Fruit fly (Drosophila melanogaster) whole organism, embryonic: ENCODE measurements around the gene scu.

Source experiments
- Adf1 ChIP-seq: fragments of 200-800 bp; sonication (Bioruptor generic); IDR thresholded peaks from 2 replicates; pipeline ENCODE4 v1.3.6; 2022; ENCODE audit warnings: missing biosample characterization, missing genetic modification characterization
- B-H1 ChIP-seq: fragments of 200-800 bp; sonication (Bioruptor generic); IDR thresholded peaks from 3 replicates; pipeline ENCODE4 v1.3.6; 2022; ENCODE audit warnings: missing biosample characterization, missing genetic modification characterization
- C15 ChIP-seq: fragments of 200-800 bp; sonication (Bioruptor generic); IDR thresholded peaks from 3 replicates; pipeline ENCODE4 v1.3.6; 2022; ENCODE audit warnings: missing biosample characterization, missing genetic modification characterization
- CG10209 ChIP-seq: fragments of 200-800 bp; sonication (Bioruptor generic); optimal IDR thresholded peaks from 3 replicates; lab custom pipeline; 2017; ENCODE audit warnings: missing biosample characterization, mild to moderate bottlenecking, missing genetic modification characterization, missing genetic modification reagents
- CG11456 ChIP-seq: fragments of 200-800 bp; sonication (Bioruptor generic); IDR thresholded peaks from 3 replicates; pipeline ENCODE4 v1.3.6; 2022; ENCODE audit warnings: missing biosample characterization, missing genetic modification characterization
- CG11695 ChIP-seq: fragments of 200-800 bp; sonication (Bioruptor generic); IDR thresholded peaks from 3 replicates; pipeline ENCODE4 v1.3.6; 2022; ENCODE audit warnings: missing biosample characterization, missing genetic modification characterization
- CG1233 ChIP-seq: fragments of 200-800 bp; sonication (Bioruptor generic); optimal IDR thresholded peaks from 4 replicates; lab custom pipeline; 2018; ENCODE audit warnings: missing biosample characterization, mild to moderate bottlenecking, missing genetic modification characterization
- CG12769 ChIP-seq: fragments of 200-800 bp; sonication (Bioruptor generic); optimal IDR thresholded peaks from 2 replicates; lab custom pipeline; 2019; ENCODE audit warnings: missing biosample characterization, mild to moderate bottlenecking, missing genetic modification characterization, moderate library complexity
- CG12942 ChIP-seq: fragments of 200-800 bp; sonication (Bioruptor generic); optimal IDR thresholded peaks from 3 replicates; lab custom pipeline; 2016; ENCODE audit warnings: missing biosample characterization, missing genetic modification characterization
- CG15011 ChIP-seq: fragments of 200-800 bp; sonication (Bioruptor generic); optimal IDR thresholded peaks from 3 replicates; lab custom pipeline; 2018; ENCODE audit warnings: missing biosample characterization, mild to moderate bottlenecking, missing genetic modification characterization
- CG15479 ChIP-seq: fragments of 200-800 bp; sonication (Bioruptor generic); optimal IDR thresholded peaks from 3 replicates; lab custom pipeline; 2019; ENCODE audit warnings: missing biosample characterization, mild to moderate bottlenecking, missing genetic modification characterization, moderate library complexity
- CG17328 ChIP-seq: fragments of 200-800 bp; sonication (Bioruptor generic); IDR thresholded peaks from 2 replicates; pipeline ENCODE4 v1.3.6; 2022; ENCODE audit warnings: missing biosample characterization, missing genetic modification characterization
- CG17568 ChIP-seq: fragments of 200-800 bp; sonication (Bioruptor generic); optimal IDR thresholded peaks from 2 replicates; lab custom pipeline; 2018; ENCODE audit warnings: missing biosample characterization, mild to moderate bottlenecking, missing genetic modification characterization, moderate library complexity
- CG17802 ChIP-seq: fragments of 200-800 bp; sonication (Bioruptor generic); optimal IDR thresholded peaks from 2 replicates; lab custom pipeline; 2018; ENCODE audit warnings: missing biosample characterization, mild to moderate bottlenecking, missing genetic modification characterization, moderate library complexity
- CG30020 ChIP-seq: fragments of 200-800 bp; optimal IDR thresholded peaks from 2 replicates; lab custom pipeline; 2019; ENCODE audit warnings: missing biosample characterization, mild to moderate bottlenecking, missing genetic modification characterization, moderate library complexity
- CG31388 ChIP-seq: fragments of 200-800 bp; sonication (Bioruptor generic); optimal IDR thresholded peaks from 2 replicates; lab custom pipeline; 2016; ENCODE audit warnings: missing biosample characterization, missing genetic modification characterization
- CG3281 ChIP-seq: fragments of 200-800 bp; sonication (Bioruptor generic); optimal IDR thresholded peaks from 3 replicates; lab custom pipeline; 2017; ENCODE audit warnings: missing biosample characterization, mild to moderate bottlenecking, missing genetic modification characterization
- CG42726 ChIP-seq: fragments of 200-800 bp; sonication (Bioruptor generic); IDR thresholded peaks from 2 replicates; pipeline ENCODE4 v1.3.6; 2022; ENCODE audit warnings: missing biosample characterization, missing genetic modification characterization; ENCODE audit not compliant: partially characterized antibody
- CG6272 ChIP-seq: fragments of 200-800 bp; sonication (Bioruptor generic); IDR thresholded peaks from 2 replicates; pipeline ENCODE4 v1.3.6; 2022; ENCODE audit warnings: missing biosample characterization, missing genetic modification characterization
- Dref ChIP-seq: fragments of 200-800 bp; sonication (Bioruptor generic); IDR thresholded peaks from 2 replicates; pipeline ENCODE4 v1.3.6; 2022; ENCODE audit warnings: missing biosample characterization, missing genetic modification characterization
- E2f2 ChIP-seq: fragments of 200-800 bp; sonication (Bioruptor generic); IDR thresholded peaks from 2 replicates; pipeline ENCODE4 v1.3.6; 2022; ENCODE audit warnings: missing biosample characterization, missing genetic modification characterization
- Eip74EF ChIP-seq, 2 experiments: fragments of 200-800 bp in 1 of 2; fragments of >200 bp in 1 of 2; sonication (Bioruptor generic) in 1 of 2; optimal IDR thresholded peaks; 2 replicates each; lab custom pipeline; 2017 to 2019; ENCODE audit warnings: missing biosample characterization in 2 of 2, missing genetic modification characterization in 2 of 2, mild to moderate bottlenecking in 1 of 2, moderate library complexity in 1 of 2
- Ets65A ChIP-seq: fragments of 200-800 bp; sonication (Bioruptor generic); peaks from one replicate; lab custom pipeline; 2016; ENCODE audit warnings: missing biosample characterization, missing genetic modification characterization
- Gug ChIP-seq: fragments of 200-800 bp; sonication (Bioruptor generic); IDR thresholded peaks from 4 replicates; pipeline ENCODE4 v1.3.6; 2022; ENCODE audit warnings: missing biosample characterization, missing genetic modification characterization
- HLH3B ChIP-seq: fragments of 200-800 bp; sonication (Bioruptor generic); IDR thresholded peaks from 2 replicates; pipeline ENCODE4 v1.3.6; 2022; ENCODE audit warnings: missing biosample characterization, missing genetic modification characterization
- Hr3 ChIP-seq: fragments of 200-800 bp; sonication (Bioruptor generic); optimal IDR thresholded peaks from 3 replicates; lab custom pipeline; 2016; ENCODE audit warnings: missing biosample characterization, missing genetic modification characterization
- Kr ChIP-seq: fragments of 200-800 bp; sonication (Bioruptor generic); optimal IDR thresholded peaks from 2 replicates; lab custom pipeline; 2017; ENCODE audit warnings: missing biosample characterization, mild to moderate bottlenecking, missing genetic modification characterization
- Meics ChIP-seq: fragments of 200-800 bp; sonication (Bioruptor generic); optimal IDR thresholded peaks from 2 replicates; lab custom pipeline; 2017; ENCODE audit warnings: missing biosample characterization, mild to moderate bottlenecking, missing genetic modification characterization
- Opbp ChIP-seq: fragments of 200-800 bp; sonication (Bioruptor generic); IDR thresholded peaks from 3 replicates; pipeline ENCODE4 v1.3.6; 2022; ENCODE audit warnings: missing biosample characterization, missing genetic modification characterization; ENCODE audit not compliant: partially characterized antibody
- Poxn ChIP-seq: fragments of 200-800 bp; sonication (Bioruptor generic); IDR thresholded peaks from 2 replicates; pipeline ENCODE4 v1.3.6; 2022; ENCODE audit warnings: missing biosample characterization, missing genetic modification characterization
- Side ChIP-seq: fragments of 200-800 bp; sonication (Bioruptor generic); optimal IDR thresholded peaks from 2 replicates; lab custom pipeline; 2016; ENCODE audit warnings: missing biosample characterization, missing genetic modification characterization
- bab2 ChIP-seq: fragments of 200-800 bp; sonication (Bioruptor generic); optimal IDR thresholded peaks from 2 replicates; lab custom pipeline; 2016; ENCODE audit warnings: missing biosample characterization, missing genetic modification characterization
- bcd ChIP-seq: fragments of 200-800 bp; sonication (Bioruptor generic); optimal IDR thresholded peaks from 2 replicates; lab custom pipeline; 2017; ENCODE audit warnings: missing biosample characterization, mild to moderate bottlenecking, missing genetic modification characterization
- bowl ChIP-seq: fragments of 200-800 bp; sonication (Bioruptor generic); IDR thresholded peaks from 2 replicates; pipeline ENCODE4 v1.3.6; 2022; ENCODE audit warnings: missing biosample characterization, missing genetic modification characterization
- ems ChIP-seq: fragments of 200-800 bp; sonication (Bioruptor generic); optimal IDR thresholded peaks from 3 replicates; lab custom pipeline; 2016; ENCODE audit warnings: missing biosample characterization, missing genetic modification characterization
- gsb ChIP-seq: fragments of 200-800 bp; sonication (Bioruptor generic); IDR thresholded peaks from 2 replicates; pipeline ENCODE4 v1.3.6; 2022; ENCODE audit warnings: missing biosample characterization, missing genetic modification characterization
- kay ChIP-seq: fragments of 200-800 bp; sonication (Bioruptor generic); optimal IDR thresholded peaks from 2 replicates; lab custom pipeline; 2016; ENCODE audit warnings: missing biosample characterization, missing genetic modification characterization
- lmd ChIP-seq: fragments of 200-800 bp; sonication (Bioruptor generic); IDR thresholded peaks from 2 replicates; pipeline ENCODE4 v1.3.6; 2022; ENCODE audit warnings: missing biosample characterization, missing genetic modification characterization
- nau ChIP-seq: fragments of 200-800 bp; sonication (Bioruptor generic); optimal IDR thresholded peaks from 3 replicates; lab custom pipeline; 2017; ENCODE audit warnings: missing biosample characterization, mild to moderate bottlenecking, missing genetic modification characterization, missing genetic modification reagents
- nmo ChIP-seq: fragments of 200-800 bp; sonication (Bioruptor generic); optimal IDR thresholded peaks from 2 replicates; lab custom pipeline; 2018; ENCODE audit warnings: missing biosample characterization, mild to moderate bottlenecking, missing genetic modification characterization, moderate library complexity
- pan ChIP-seq, 4 experiments: fragments of >200 bp in 3 of 4; fragments of 200-800 bp in 1 of 4; sonication (Bioruptor generic) in 1 of 4; optimal IDR thresholded peaks in 3 of 4; IDR thresholded peaks in 1 of 4; 2 replicates each; pipeline versions ENCODE4 v1.3.6 to Lab custom; 2017 to 2022; ENCODE audit warnings: missing biosample characterization in 2 of 4, missing genetic modification characterization in 2 of 4, mixed read lengths in 1 of 4
- pfk ChIP-seq: fragments of 200-800 bp; sonication (Bioruptor generic); optimal IDR thresholded peaks from 2 replicates; lab custom pipeline; 2018; ENCODE audit warnings: missing biosample characterization, mild to moderate bottlenecking, missing genetic modification characterization, moderate library complexity
- pho ChIP-seq: fragments of 200-800 bp; sonication (Bioruptor generic); optimal IDR thresholded peaks from 2 replicates; lab custom pipeline; 2016; ENCODE audit warnings: missing biosample characterization, missing genetic modification characterization
- pzg ChIP-seq: fragments of 200-800 bp; sonication (Bioruptor generic); optimal IDR thresholded peaks from 3 replicates; lab custom pipeline; 2018; ENCODE audit warnings: missing biosample characterization, mild to moderate bottlenecking, missing genetic modification characterization, moderate library complexity
- repo ChIP-seq: fragments of 200-800 bp; sonication (Bioruptor generic); optimal IDR thresholded peaks from 2 replicates; lab custom pipeline; 2016; ENCODE audit warnings: missing biosample characterization, missing genetic modification characterization
- scrt ChIP-seq: fragments of 200-800 bp; sonication (Bioruptor generic); optimal IDR thresholded peaks from 2 replicates; lab custom pipeline; 2018; ENCODE audit warnings: missing biosample characterization, mild to moderate bottlenecking, missing genetic modification characterization, moderate library complexity
- sisA ChIP-seq: fragments of 200-800 bp; sonication (Bioruptor generic); IDR thresholded peaks from 2 replicates; pipeline ENCODE4 v1.3.6; 2022; ENCODE audit warnings: missing biosample characterization, missing genetic modification characterization
- stwl ChIP-seq: fragments of 200-800 bp; sonication (Bioruptor generic); optimal IDR thresholded peaks from 3 replicates; lab custom pipeline; 2018; ENCODE audit warnings: missing biosample characterization, mild to moderate bottlenecking, missing genetic modification characterization, moderate library complexity
- wor ChIP-seq: fragments of 200-800 bp; sonication (Bioruptor generic); IDR thresholded peaks from 2 replicates; pipeline ENCODE4 v1.3.6; 2022; ENCODE audit warnings: missing biosample characterization, missing genetic modification characterization
- zf30C ChIP-seq: fragments of 200-800 bp; sonication (Bioruptor generic); optimal IDR thresholded peaks from 3 replicates; lab custom pipeline; 2018; ENCODE audit warnings: missing biosample characterization, mild to moderate bottlenecking, missing genetic modification characterization

The scu gene

DNA sequence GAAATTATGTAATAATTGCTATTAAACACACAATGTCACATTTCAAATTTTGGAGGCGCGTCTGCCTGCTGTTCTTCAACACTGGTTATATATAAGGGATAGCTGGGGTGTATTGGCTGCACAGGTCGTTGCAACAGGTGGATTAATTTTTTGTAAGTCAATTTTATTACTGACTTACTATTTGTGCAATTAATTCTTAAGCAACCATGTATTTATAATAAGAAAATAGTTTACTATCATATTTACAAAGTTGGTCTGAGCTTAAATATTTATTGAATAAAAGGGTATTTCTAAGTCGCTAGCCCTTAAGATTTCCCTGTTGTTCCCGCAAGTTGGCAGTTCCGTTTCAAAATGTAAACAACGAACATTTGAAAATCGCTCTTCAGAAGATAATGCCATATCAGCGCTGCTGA, 1.8 kb downstream of the scu start, which contains the start of gene RhoGAP16F (continued):
- TF ChIP-seq bab2 (GFP tag; lab: Kevin White, UChicago) (peak; percentile 82), CG30020 (tag; lab: Kevin White, UChicago) (peak; percentile 49), sisA (peak; percentile 88), wor (GFP tag; lab: Robert Waterston, UW) (peak; percentile 49; the same call in 1 of the 2 replicates), pfk (GFP tag; lab: Kevin White, UChicago) (no peak), HLH3B (GFP tag; lab: Robert Waterston, UW) (peak; percentile 85), CG42726 (GFP tag; lab: Robert Waterston, UW) (no peak), pzg (GFP tag; lab: Kevin White, UChicago) (peak; percentile 39), Eip74EF (GFP tag; optimal IDR thresholded peaks at IDR 0.05; lab: Kevin White, UChicago) (peak in 1 of 2 experiments; percentile 63), B-H1 (GFP tag; lab: Robert Waterston, UW) (peak; percentile 79), Hr3 (GFP tag; lab: Kevin White, UChicago) (peak; percentile 88), CG12942 (GFP tag; lab: Kevin White, UChicago) (peak; percentile 77), C15 (GFP tag; lab: Robert Waterston, UW) (no peak), Poxn (no peak), repo (GFP tag; lab: Kevin White, UChicago) (peak; percentile 64), CG3281 (peak; percentile 83), CG15011 (GFP tag; lab: Kevin White, UChicago) (peak; percentile 77), kay (GFP tag; lab: Kevin White, UChicago) (peak; percentile 75), Ets65A (GFP tag; lab: Kevin White, UChicago) (peak; percentile 97), Meics (GFP tag; lab: Kevin White, UChicago) (peak; percentile 83), nmo (peak; percentile 90), bowl (GFP tag; lab: Robert Waterston, UW) (0 out of 2 replicates have a peak, but pooled peaks have one; percentile 27), Adf1 (peak; percentile 41; the same call in 1 of the 2 replicates), CG15479 (GFP tag; lab: Kevin White, UChicago) (no peak), Dref (GFP tag; lab: Robert Waterston, UW) (0 out of 2 replicates have a peak, but pooled peaks have one; percentile 15), E2f2 (GFP tag; lab: Robert Waterston, UW) (peak; percentile 83), Gug (GFP tag; lab: Robert Waterston, UW) (peak; percentile 83), lmd (GFP tag; lab: Robert Waterston, UW) (peak; percentile 85), CG11456 (GFP tag; lab: Robert Waterston, UW) (peak; percentile 73), CG17328 (GFP tag; lab: Robert Waterston, UW) (peak; percentile 78), bcd (GFP tag; lab: Kevin White, UChicago) (peak; percentile 84), Kr (no peak), CG31388 (GFP tag; lab: Kevin White, UChicago) (peak; percentile 70), pho (GFP tag; lab: Kevin White, UChicago) (peak; percentile 82), Opbp (GFP tag; lab: Robert Waterston, UW) (no peak), Side (GFP tag; lab: Kevin White, UChicago) (peak; percentile 68), CG17802 (peak; percentile 51), CG1233 (GFP tag; lab: Kevin White, UChicago) (peak; percentile 79), gsb (GFP tag; lab: Robert Waterston, UW) (peak; percentile 54; the same call in 1 of the 2 replicates), CG17568 (GFP tag; lab: Kevin White, UChicago) (no peak), ems (GFP tag; lab: Kevin White, UChicago) (peak; percentile 78), nau (GFP tag; lab: Kevin White, UChicago) (peak; percentile 72), stwl (tag; lab: Kevin White, UChicago) (peak; percentile 42), CG12769 (tag; lab: Kevin White, UChicago) (peak; percentile 94), pan (optimal IDR thresholded peaks at IDR 0.05; lab: Kevin White, UChicago) (peak in 1 of 2 experiments; percentile 70), pan (GFP tag; optimal IDR thresholded peaks at IDR 0.05 in 1 of 2, IDR thresholded peaks at IDR 0.05 in 1 of 2) (peak; percentile 78 to 85), CG6272 (peak; percentile 67), scrt (peak; percentile 92), zf30C (GFP tag; lab: Kevin White, UChicago) (no peak), CG11695 (peak; percentile 76), CG10209 (GFP tag; lab: Kevin White, UChicago) (peak; percentile 86)
